Worm (Caenorhabditis elegans): Measurements from ENCODE around the gene unc-105.

Gene unc-105

DNA sequence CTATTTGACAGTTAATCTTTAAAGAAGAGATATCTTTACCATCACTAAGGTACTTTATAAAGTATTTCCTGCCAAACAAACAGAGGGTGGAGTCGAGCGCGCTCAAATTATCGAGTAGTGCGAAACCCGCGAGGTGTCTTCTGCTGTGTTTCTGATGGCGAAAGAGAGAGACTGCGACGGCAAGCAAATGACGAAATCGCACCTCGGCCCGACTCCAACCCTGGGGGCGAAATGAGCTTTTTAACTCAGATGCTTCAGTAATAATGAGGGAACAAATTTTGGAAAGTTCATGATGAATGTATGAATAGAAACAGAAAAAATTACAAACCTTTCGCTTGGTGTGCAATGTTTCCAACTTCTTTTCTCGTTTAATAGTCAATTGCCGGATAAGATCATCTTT, 24.7 kb upstream of the unc-105 start (continued):
- TF ChIP-seq ama-1 (optimal IDR thresholded peaks at IDR 0.05) (peak; percentile 29), ama-1 (GFP tag; optimal IDR thresholded peaks at IDR 0.05) (peak in 1 of 2 experiments; percentile 23), B0019.2 (GFP tag; conservative IDR thresholded peaks at IDR 0.05) (no peak), xnd-1 (tag; optimal IDR thresholded peaks at IDR 0.05) (peak; percentile 8), ztf-18 (tag; optimal IDR thresholded peaks at IDR 0.05) (peak; percentile 80), zim-3 (tag; optimal IDR thresholded peaks at IDR 0.05) (no peak), hmg-1.2 (GFP tag; IDR thresholded peaks at IDR 0.05) (peak; percentile 57), ceh-100 (GFP tag; IDR thresholded peaks at IDR 0.05) (peak; percentile 37; the same call in 1 of the 2 replicates), mxl-1 (tag; optimal IDR thresholded peaks at IDR 0.05) (no peak), dpl-1 (GFP tag; optimal IDR thresholded peaks at IDR 0.05) (no peak), K11D2.4 (GFP tag; IDR thresholded peaks at IDR 0.05) (no peak), C17E4.6 (GFP tag; IDR thresholded peaks at IDR 0.05) (no peak), snpc-1.3 (tag; optimal IDR thresholded peaks at IDR 0.05; ENCODE audit: insufficient read depth) (peak; percentile 81), F52B5.7 (tag; optimal IDR thresholded peaks at IDR 0.05) (no peak), T07F8.4 (tag; optimal IDR thresholded peaks at IDR 0.05) (no peak), lin-54 (GFP tag; optimal IDR thresholded peaks at IDR 0.05) (no peak), F10E7.11 (tag; optimal IDR thresholded peaks at IDR 0.05) (no peak), hmg-20 (GFP tag; IDR thresholded peaks at IDR 0.05) (no peak), attf-6 (GFP tag; IDR thresholded peaks at IDR 0.05) (peak; percentile 55; the same call in 1 of the 2 replicates), ccch-3 (GFP tag; optimal IDR thresholded peaks at IDR 0.05) (no peak), hrde-1 (tag; optimal IDR thresholded peaks at IDR 0.05; ENCODE audit: borderline replicate concordance) (no peak), nfyb-1 (GFP tag; IDR thresholded peaks at IDR 0.05) (no peak), hlh-26 (GFP tag; conservative IDR thresholded peaks at IDR 0.05) (no peak), pha-4 (tag; optimal IDR thresholded peaks at IDR 0.05) (peak; percentile 10), unc-130 (GFP tag; optimal IDR thresholded peaks at IDR 0.05) (no peak), aptf-3 (GFP tag; IDR thresholded peaks at IDR 0.05) (no peak), sdz-38 (tag; optimal IDR thresholded peaks at IDR 0.05) (no peak), Y53F4B.3 (GFP tag; IDR thresholded peaks at IDR 0.05) (no peak), ekl-4 (GFP tag; IDR thresholded peaks at IDR 0.05) (no peak), Y95B8A.8 (GFP tag; IDR thresholded peaks at IDR 0.05) (no peak), zfh-2 (GFP tag; conservative IDR thresholded peaks at IDR 0.05) (no peak), him-1 (tag; optimal IDR thresholded peaks at IDR 0.05) (peak; percentile 89), die-1 (tag; optimal IDR thresholded peaks at IDR 0.05) (no peak), nhr-179 (tag; optimal IDR thresholded peaks at IDR 0.05) (no peak), mel-28 (tag; optimal IDR thresholded peaks at IDR 0.05; ENCODE audit: borderline replicate concordance) (no peak), madf-8 (GFP tag; conservative IDR thresholded peaks at IDR 0.05) (no peak), sptf-2 (GFP tag; optimal IDR thresholded peaks at IDR 0.05) (no peak), F55B11.4 (tag; optimal IDR thresholded peaks at IDR 0.05; ENCODE audit: borderline replicate concordance, insufficient read depth) (no peak), nhr-27 (tag; optimal IDR thresholded peaks at IDR 0.05) (no peak), F23B12.7 (tag; optimal IDR thresholded peaks at IDR 0.05; ENCODE audit: insufficient read depth) (peak; percentile 77), F57A8.1 (GFP tag; optimal IDR thresholded peaks at IDR 0.05) (no peak), rpc-1 (optimal IDR thresholded peaks at IDR 0.05) (no peak), rpc-1 (tag; optimal IDR thresholded peaks at IDR 0.05) (peak; percentile 7), K12H6.12 (tag; optimal IDR thresholded peaks at IDR 0.05) (no peak), let-526 (GFP tag; IDR thresholded peaks at IDR 0.05) (no peak), aptf-2 (GFP tag; conservative IDR thresholded peaks at IDR 0.05) (no peak), cebp-1 (GFP tag; IDR thresholded peaks at IDR 0.05) (peak; percentile 54; the same call in 1 of the 2 replicates), cebp-1 (tag; optimal IDR thresholded peaks at IDR 0.05) (peak; percentile 93), atf-7 (tag; optimal IDR thresholded peaks at IDR 0.05) (no peak), tbx-9 (tag; optimal IDR thresholded peaks at IDR 0.05; ENCODE audit: borderline replicate concordance) (no peak)

All from whole organism, young adult.